Worm (Caenorhabditis elegans) whole organism, young adult: ENCODE data around the gene K02D10.3.

Experiments
- B0019.2 ChIP-seq: fragments of 200-800 bp; sonication (Bioruptor generic); conservative IDR thresholded peaks from 2 replicates; pipeline ENCODE4 v1.3.6; 2022; ENCODE audit warnings: missing genetic modification reagents, missing genetic modification characterization, missing compliant biosample characterization
- B0035.1 ChIP-seq: sonication (generic microtip); optimal IDR thresholded peaks from 2 replicates; lab custom pipeline; 2016; ENCODE audit warnings: missing genetic modification characterization, mild to moderate bottlenecking, missing compliant biosample characterization, missing genotype, missing genetic modification reagents
- C17E4.6 ChIP-seq: fragments of 200-800 bp; sonication (Bioruptor generic); IDR thresholded peaks from 2 replicates; pipeline ENCODE4 v1.3.6; 2022; ENCODE audit warnings: missing genetic modification reagents, missing genetic modification characterization, missing compliant biosample characterization
- D2030.7 ChIP-seq: fragments of 200-800 bp; sonication (Bioruptor generic); IDR thresholded peaks from 2 replicates; pipeline ENCODE4 v1.3.6; 2022; ENCODE audit warnings: missing genetic modification reagents, missing genetic modification characterization, missing compliant biosample characterization
- F10E7.11 ChIP-seq: sonication (generic microtip); optimal IDR thresholded peaks from 2 replicates; lab custom pipeline; 2017; ENCODE audit warnings: mild to moderate bottlenecking, missing genetic modification characterization, moderate library complexity, missing compliant biosample characterization
- F23B12.7 ChIP-seq: sonication (generic microtip); optimal IDR thresholded peaks from 2 replicates; lab custom pipeline; 2017; ENCODE audit warnings: missing genetic modification characterization, mild to moderate bottlenecking, missing compliant biosample characterization, antibody characterized with exemption, moderate library complexity; ENCODE audit not compliant: insufficient read depth
- F39B2.1 ChIP-seq: fragments of 200-800 bp; sonication (Bioruptor generic); IDR thresholded peaks from 2 replicates; pipeline ENCODE4 v1.3.6; 2022; ENCODE audit warnings: missing genetic modification reagents, missing genetic modification characterization, missing compliant biosample characterization
- F55B11.4 ChIP-seq: sonication (generic microtip); optimal IDR thresholded peaks from 2 replicates; lab custom pipeline; 2016; ENCODE audit warnings: missing compliant biosample characterization, missing genetic modification characterization, borderline replicate concordance; ENCODE audit not compliant: insufficient read depth
- K11D2.4 ChIP-seq: fragments of 200-800 bp; sonication (Bioruptor generic); IDR thresholded peaks from 2 replicates; pipeline ENCODE4 v1.3.6; 2022; ENCODE audit warnings: missing genetic modification reagents, missing genetic modification characterization, missing compliant biosample characterization
- K12H6.12 ChIP-seq: fragments of 200-800 bp; sonication (Bioruptor generic); optimal IDR thresholded peaks from 2 replicates; lab custom pipeline; 2018; ENCODE audit warnings: mild to moderate bottlenecking, missing genetic modification characterization, missing compliant biosample characterization
- T07F8.4 ChIP-seq: sonication (generic microtip); optimal IDR thresholded peaks from 2 replicates; lab custom pipeline; 2016; ENCODE audit warnings: mild to moderate bottlenecking, missing genetic modification characterization, moderate library complexity, missing compliant biosample characterization
- Y56A3A.18 ChIP-seq: fragments of 200-800 bp; sonication (Bioruptor generic); IDR thresholded peaks from 2 replicates; pipeline ENCODE4 v1.3.6; 2022; ENCODE audit warnings: missing genetic modification reagents, missing genetic modification characterization, missing compliant biosample characterization
- Y79H2A.3 ChIP-seq: fragments of 200-800 bp; sonication (Bioruptor generic); conservative IDR thresholded peaks from 2 replicates; pipeline ENCODE4 v1.3.6; 2022; ENCODE audit warnings: missing genetic modification reagents, missing genetic modification characterization, missing compliant biosample characterization
- aptf-2 ChIP-seq: fragments of 200-800 bp; sonication (Bioruptor generic); conservative IDR thresholded peaks from 2 replicates; pipeline ENCODE4 v1.3.6; 2022; ENCODE audit warnings: missing genetic modification reagents, missing genetic modification characterization, missing compliant biosample characterization
- atf-7 ChIP-seq: sonication (generic microtip); optimal IDR thresholded peaks from 2 replicates; lab custom pipeline; 2017; ENCODE audit warnings: mild to moderate bottlenecking, missing genetic modification characterization, missing compliant biosample characterization
- athp-1 ChIP-seq: sonication (generic microtip); optimal IDR thresholded peaks from 2 replicates; lab custom pipeline; 2017; ENCODE audit warnings: mild to moderate bottlenecking, missing genetic modification characterization, missing compliant biosample characterization
- attf-3 ChIP-seq: fragments of 200-800 bp; sonication (Bioruptor generic); conservative IDR thresholded peaks from 2 replicates; pipeline ENCODE4 v1.3.6; 2022; ENCODE audit warnings: missing genetic modification reagents, missing genetic modification characterization, missing compliant biosample characterization
- ceh-79 ChIP-seq: sonication (generic microtip); optimal IDR thresholded peaks from 2 replicates; lab custom pipeline; 2017; ENCODE audit warnings: mild to moderate bottlenecking, missing genetic modification characterization, missing compliant biosample characterization
- chd-7 ChIP-seq: sonication (generic microtip); optimal IDR thresholded peaks from 2 replicates; lab custom pipeline; 2016; ENCODE audit warnings: mild to moderate bottlenecking, missing genetic modification characterization, moderate library complexity, missing compliant biosample characterization
- die-1 ChIP-seq: sonication (generic microtip); optimal IDR thresholded peaks from 2 replicates; lab custom pipeline; 2016; ENCODE audit warnings: missing genotype, mild to moderate bottlenecking, missing genetic modification characterization, missing compliant biosample characterization
- dpff-1 ChIP-seq: sonication (generic microtip); optimal IDR thresholded peaks from 2 replicates; lab custom pipeline; 2017; ENCODE audit warnings: mild to moderate bottlenecking, missing genetic modification characterization, missing compliant biosample characterization
- dpl-1 ChIP-seq: fragments of 150-350 bp; optimal IDR thresholded peaks from 2 replicates; lab custom pipeline; 2014; ENCODE audit warnings: missing biosample characterization, missing genetic modification reagents, missing genetic modification characterization
- egl-18 ChIP-seq: fragments of 200-800 bp; sonication (Bioruptor generic); IDR thresholded peaks from 2 replicates; pipeline ENCODE4 v1.3.6; 2022; ENCODE audit warnings: missing genetic modification reagents, missing genetic modification characterization, missing compliant biosample characterization
- ets-4 ChIP-seq: fragments of 200-800 bp; sonication (Bioruptor generic); optimal IDR thresholded peaks from 2 replicates; lab custom pipeline; 2018; ENCODE audit warnings: mild to moderate bottlenecking, missing genetic modification characterization, missing compliant biosample characterization
- gei-17 ChIP-seq: fragments of 200-800 bp; sonication (Bioruptor generic); optimal IDR thresholded peaks from 2 replicates; lab custom pipeline; 2018; ENCODE audit warnings: mild to moderate bottlenecking, missing genetic modification characterization, missing compliant biosample characterization
- hlh-12 ChIP-seq: sonication (generic microtip); optimal IDR thresholded peaks from 2 replicates; lab custom pipeline; 2016; ENCODE audit warnings: missing genetic modification characterization, missing compliant biosample characterization
- hmg-20 ChIP-seq: fragments of 200-800 bp; sonication (Bioruptor generic); IDR thresholded peaks from 2 replicates; pipeline ENCODE4 v1.3.6; 2022; ENCODE audit warnings: missing genetic modification reagents, missing genetic modification characterization, missing compliant biosample characterization
- lag-1 ChIP-seq: fragments of 200-800 bp; sonication (Bioruptor generic); IDR thresholded peaks from 2 replicates; pipeline ENCODE4 v1.3.6; 2022; ENCODE audit warnings: missing genetic modification reagents, missing genetic modification characterization, missing compliant biosample characterization
- lin-40 ChIP-seq: sonication (generic microtip); optimal IDR thresholded peaks from 2 replicates; lab custom pipeline; 2016; ENCODE audit warnings: missing genetic modification characterization, mild to moderate bottlenecking, missing compliant biosample characterization, missing genotype, missing genetic modification reagents
- lin-54 ChIP-seq: fragments of 200-800 bp; sonication (Bioruptor generic); optimal IDR thresholded peaks from 2 replicates; lab custom pipeline; 2018; ENCODE audit warnings: mild to moderate bottlenecking, missing genetic modification characterization, missing compliant biosample characterization
- madf-3 ChIP-seq: fragments of 200-800 bp; sonication (Bioruptor generic); IDR thresholded peaks from 2 replicates; pipeline ENCODE4 v1.3.6; 2022; ENCODE audit warnings: missing genetic modification reagents, missing genetic modification characterization, missing compliant biosample characterization
- madf-6 ChIP-seq: fragments of 200-800 bp; sonication (Bioruptor generic); IDR thresholded peaks from 2 replicates; pipeline ENCODE4 v1.3.6; 2022; ENCODE audit warnings: missing genetic modification reagents, missing genetic modification characterization, missing compliant biosample characterization
- mxl-1 ChIP-seq: sonication (generic microtip); optimal IDR thresholded peaks from 2 replicates; lab custom pipeline; 2016; ENCODE audit warnings: missing genetic modification characterization, missing compliant biosample characterization
- nhr-120 ChIP-seq: fragments of 200-800 bp; sonication (Bioruptor generic); IDR thresholded peaks from 2 replicates; pipeline ENCODE4 v1.3.6; 2022; ENCODE audit warnings: missing genetic modification characterization, missing compliant biosample characterization
- nhr-90 ChIP-seq: sonication (generic microtip); optimal IDR thresholded peaks from 2 replicates; lab custom pipeline; 2016; ENCODE audit warnings: missing genotype, mild to moderate bottlenecking, missing genetic modification characterization, missing compliant biosample characterization
- rec-8 ChIP-seq, 2 experiments: sonication (generic microtip); optimal IDR thresholded peaks; 2 replicates each; lab custom pipeline; 2016; ENCODE audit warnings: mild to moderate bottlenecking in 2 of 2, missing genetic modification characterization in 2 of 2, missing genetic modification reagents in 2 of 2, missing genotype in 2 of 2, missing biosample characterization in 1 of 2, missing compliant biosample characterization in 1 of 2, moderate library complexity in 1 of 2
- snpc-1.1 ChIP-seq: sonication (generic microtip); optimal IDR thresholded peaks from 2 replicates; lab custom pipeline; 2017; ENCODE audit warnings: missing genetic modification characterization, mild to moderate bottlenecking, missing compliant biosample characterization, antibody characterized with exemption, moderate library complexity, missing genotype, missing genetic modification reagents; ENCODE audit not compliant: insufficient read depth
- snpc-1.3 ChIP-seq: sonication (generic microtip); optimal IDR thresholded peaks from 2 replicates; lab custom pipeline; 2017; ENCODE audit warnings: missing genetic modification characterization, mild to moderate bottlenecking, missing compliant biosample characterization, antibody characterized with exemption, moderate library complexity, missing genotype, missing genetic modification reagents; ENCODE audit not compliant: insufficient read depth
- snpc-4 ChIP-seq, 5 experiments: fragments of 150-350 bp in 1 of 5; sonication (generic microtip) in 4 of 5; optimal IDR thresholded peaks; 2 replicates each; lab custom pipeline; 2014 to 2018; ENCODE audit warnings: missing genetic modification characterization in 5 of 5, missing biosample characterization in 3 of 5, antibody characterized with exemption in 2 of 5, mild to moderate bottlenecking in 2 of 5, missing compliant biosample characterization in 2 of 5, missing genotype in 2 of 5, moderate library complexity in 2 of 5, missing genetic modification reagents in 1 of 5
- sptf-2 ChIP-seq: fragments of 200-800 bp; sonication (Bioruptor generic); optimal IDR thresholded peaks from 2 replicates; lab custom pipeline; 2018; ENCODE audit warnings: mild to moderate bottlenecking, missing genetic modification characterization, missing compliant biosample characterization
- tbp1 ChIP-seq: fragments of 200-800 bp; sonication (Bioruptor generic); optimal IDR thresholded peaks from 2 replicates; lab custom pipeline; 2018; ENCODE audit warnings: mild to moderate bottlenecking, missing genetic modification characterization, missing compliant biosample characterization
- tbx-9 ChIP-seq: sonication (generic microtip); optimal IDR thresholded peaks from 2 replicates; lab custom pipeline; 2016; ENCODE audit warnings: borderline replicate concordance, missing genetic modification characterization, inconsistent platforms, missing compliant biosample characterization
- unc-62 ChIP-seq: fragments of 150-350 bp; optimal IDR thresholded peaks from 2 replicates; lab custom pipeline; 2014; ENCODE audit warnings: missing biosample characterization, missing genetic modification reagents, missing genetic modification characterization
- zfh-2 ChIP-seq: fragments of 200-800 bp; sonication (Bioruptor generic); conservative IDR thresholded peaks from 2 replicates; pipeline ENCODE4 v1.3.6; 2022; ENCODE audit warnings: missing genetic modification reagents, missing genetic modification characterization, missing compliant biosample characterization
- ztf-18 ChIP-seq: sonication (generic microtip); optimal IDR thresholded peaks from 2 replicates; lab custom pipeline; 2016; ENCODE audit warnings: missing genotype, mild to moderate bottlenecking, missing genetic modification characterization, missing compliant biosample characterization
- ztf-28 ChIP-seq: fragments of 200-800 bp; sonication (Bioruptor generic); IDR thresholded peaks from 2 replicates; pipeline ENCODE4 v1.3.6; 2022; ENCODE audit warnings: missing genetic modification reagents, missing genetic modification characterization, missing compliant biosample characterization

The K02D10.3 gene

ce11 chrIII:8741276-8741860 is 30.4 kb downstream of the K02D10.3 start, which contains the start of gene pdhk-2 (continued):
- TF ChIP-seq lin-54 (GFP tag; lab: Kevin White, UChicago): peak; percentile 99
- TF ChIP-seq athp-1 (tag; lab: Kevin White, UChicago): peak; percentile 71
- TF ChIP-seq Y56A3A.18 (GFP tag; lab: Robert Waterston, UW): peak; percentile 70; the same call in 1 of the 2 replicates
- TF ChIP-seq lag-1 (GFP tag; lab: Robert Waterston, UW): no peak
- peak; percentile 94 for TF ChIP-seq lin-40 (tag; lab: Kevin White, UChicago)
- TF ChIP-seq unc-62: no peak
- no peak; the same call in none of the 2 replicates for TF ChIP-seq K11D2.4
- peak; percentile 67; the same call in 1 of the 2 replicates for TF ChIP-seq C17E4.6 (GFP tag; lab: Robert Waterston, UW)
- peak; percentile 89 for TF ChIP-seq madf-6 (GFP tag; lab: Robert Waterston, UW)
- no peak for TF ChIP-seq aptf-2 (GFP tag; lab: Robert Waterston, UW)
- TF ChIP-seq K12H6.12 (tag; lab: Kevin White, UChicago): peak; percentile 70
- no peak for TF ChIP-seq nhr-120 (GFP tag; lab: Robert Waterston, UW)
- no peak for TF ChIP-seq tbx-9 (tag; lab: Kevin White, UChicago)
- no peak for TF ChIP-seq zfh-2 (GFP tag; lab: Robert Waterston, UW)
- peak; percentile 32 for TF ChIP-seq snpc-1.3 (tag; lab: Kevin White, UChicago)
- TF ChIP-seq gei-17 (GFP tag; lab: Kevin White, UChicago): peak; percentile 76
- no peak for TF ChIP-seq snpc-4 (GFP tag; optimal IDR thresholded peaks at IDR 0.05; lab: Kevin White, UChicago)
- TF ChIP-seq snpc-4 (tag; optimal IDR thresholded peaks at IDR 0.05; lab: Kevin White, UChicago): peak; percentile 62 to 78 (median 72)
- TF ChIP-seq B0019.2 (GFP tag; lab: Robert Waterston, UW): no peak
- TF ChIP-seq attf-3 (GFP tag; lab: Robert Waterston, UW): peak; percentile 81
- no peak for TF ChIP-seq mxl-1 (tag; lab: Kevin White, UChicago)
- TF ChIP-seq Y79H2A.3 (GFP tag; lab: Robert Waterston, UW): 0 out of 2 replicates have a peak, but pooled peaks have one; percentile 45
- TF ChIP-seq dpl-1 (GFP tag; lab: Kevin White, UChicago): peak; percentile 96
- no peak for TF ChIP-seq T07F8.4
- TF ChIP-seq F39B2.1: no peak
- TF ChIP-seq rec-8 (tag; optimal IDR thresholded peaks at IDR 0.05; lab: Kevin White, UChicago): no peak
- no peak for TF ChIP-seq sptf-2
- TF ChIP-seq D2030.7 (GFP tag; lab: Robert Waterston, UW): peak; percentile 74
- no peak for TF ChIP-seq hlh-12 (tag; lab: Kevin White, UChicago)
- no peak for TF ChIP-seq egl-18 (GFP tag; lab: Robert Waterston, UW)
- peak; percentile 99 for TF ChIP-seq ztf-18 (tag; lab: Kevin White, UChicago)
- no peak for TF ChIP-seq snpc-1.1
- TF ChIP-seq atf-7 (tag; lab: Kevin White, UChicago): peak; percentile 58
- peak; percentile 84 for TF ChIP-seq madf-3
- no peak for TF ChIP-seq ztf-28
- no peak for TF ChIP-seq dpff-1 (tag; lab: Kevin White, UChicago)
- peak; percentile 74 for TF ChIP-seq tbp1
- peak; percentile 75; the same call in 1 of the 2 replicates for TF ChIP-seq hmg-20 (GFP tag; lab: Robert Waterston, UW)
- TF ChIP-seq ceh-79 (tag; lab: Kevin White, UChicago): no peak
- peak; percentile 27 for TF ChIP-seq die-1 (tag; lab: Kevin White, UChicago)
- no peak for TF ChIP-seq F55B11.4 (tag; lab: Kevin White, UChicago)
- TF ChIP-seq ets-4 (GFP tag; lab: Kevin White, UChicago): peak; percentile 3
- TF ChIP-seq F23B12.7 (tag; lab: Kevin White, UChicago): peak; percentile 82
- TF ChIP-seq B0035.1 (tag; lab: Kevin White, UChicago): peak; percentile 50
- peak; percentile 25 for TF ChIP-seq nhr-90
- TF ChIP-seq chd-7: peak; percentile 69
- no peak for TF ChIP-seq F10E7.11 (tag; lab: Kevin White, UChicago)
